Worm (Caenorhabditis elegans) whole organism, late embryonic: ENCODE measurements around the gene C01G6.3.

Experiments
- C38D4.7 ChIP-seq: fragments of 200-800 bp; sonication (Bioruptor generic); optimal IDR thresholded peaks from 2 replicates; lab custom pipeline; 2018; ENCODE audit warnings: mild to moderate bottlenecking, missing genetic modification characterization, moderate library complexity, missing compliant biosample characterization
- ahr-1 ChIP-seq: sonication (generic microtip); optimal IDR thresholded peaks from 2 replicates; lab custom pipeline; 2016; ENCODE audit warnings: missing genetic modification characterization, missing compliant biosample characterization
- ceh-14 ChIP-seq: sonication (generic microtip); optimal IDR thresholded peaks from 2 replicates; lab custom pipeline; 2016; ENCODE audit warnings: missing genotype, missing genetic modification characterization, missing compliant biosample characterization
- ceh-18 ChIP-seq: sonication (generic microtip); optimal IDR thresholded peaks from 2 replicates; lab custom pipeline; 2016; ENCODE audit warnings: missing genetic modification characterization, missing compliant biosample characterization
- ceh-19 ChIP-seq: fragments of 200-800 bp; sonication (Bioruptor generic); optimal IDR thresholded peaks from 2 replicates; lab custom pipeline; 2018; ENCODE audit warnings: mild to moderate bottlenecking, missing genetic modification characterization, missing compliant biosample characterization
- ceh-2 ChIP-seq: sonication (generic microtip); optimal IDR thresholded peaks from 2 replicates; lab custom pipeline; 2016; ENCODE audit warnings: missing genotype, missing genetic modification characterization, missing compliant biosample characterization
- ceh-31 ChIP-seq: sonication (generic microtip); optimal IDR thresholded peaks from 2 replicates; lab custom pipeline; 2016; ENCODE audit warnings: missing genetic modification characterization, missing compliant biosample characterization
- ceh-34 ChIP-seq: sonication (generic microtip); optimal IDR thresholded peaks from 2 replicates; lab custom pipeline; 2016; ENCODE audit warnings: mild to moderate bottlenecking, missing genetic modification characterization, missing compliant biosample characterization
- ceh-45 ChIP-seq: fragments of 200-800 bp; sonication (Bioruptor generic); IDR thresholded peaks from 2 replicates; pipeline ENCODE4 v1.3.6; 2022; ENCODE audit warnings: missing genetic modification reagents, missing genetic modification characterization, missing compliant biosample characterization
- ceh-48 ChIP-seq: sonication (generic microtip); optimal IDR thresholded peaks from 2 replicates; lab custom pipeline; 2016; ENCODE audit warnings: missing genetic modification characterization, inconsistent platforms, missing compliant biosample characterization
- ceh-9 ChIP-seq: sonication (generic microtip); optimal IDR thresholded peaks from 2 replicates; lab custom pipeline; 2016; ENCODE audit warnings: mild to moderate bottlenecking, missing genetic modification characterization, inconsistent platforms, missing compliant biosample characterization
- dve-1 ChIP-seq: sonication (generic microtip); optimal IDR thresholded peaks from 2 replicates; lab custom pipeline; 2017; ENCODE audit warnings: antibody characterized with exemption, mild to moderate bottlenecking, missing genetic modification characterization, missing compliant biosample characterization
- elt-2 ChIP-seq: sonication (generic microtip); optimal IDR thresholded peaks from 2 replicates; lab custom pipeline; 2016; ENCODE audit warnings: missing genetic modification reagents, missing genetic modification characterization, missing compliant biosample characterization
- eyg-1 ChIP-seq: sonication (generic microtip); optimal IDR thresholded peaks from 2 replicates; lab custom pipeline; 2016; ENCODE audit warnings: missing genotype, missing genetic modification characterization, missing compliant biosample characterization
- fax-1 ChIP-seq: sonication (generic microtip); optimal IDR thresholded peaks from 2 replicates; lab custom pipeline; 2016; ENCODE audit warnings: missing genotype, missing genetic modification characterization, missing compliant biosample characterization
- fkh-10 ChIP-seq: fragments of 150-350 bp; optimal IDR thresholded peaks from 2 replicates; lab custom pipeline; 2014; ENCODE audit warnings: missing biosample characterization, missing genetic modification reagents, missing genetic modification characterization
- fkh-6 ChIP-seq: sonication (generic microtip); optimal IDR thresholded peaks from 2 replicates; lab custom pipeline; 2016; ENCODE audit warnings: missing genetic modification characterization, missing compliant biosample characterization
- gmeb-2 ChIP-seq: sonication (generic microtip); optimal IDR thresholded peaks from 2 replicates; lab custom pipeline; 2016; ENCODE audit warnings: missing genetic modification characterization, inconsistent platforms, missing compliant biosample characterization
- hlh-30 ChIP-seq: sonication (generic microtip); optimal IDR thresholded peaks from 2 replicates; lab custom pipeline; 2017; ENCODE audit warnings: antibody characterized with exemption, missing genetic modification characterization, missing compliant biosample characterization; ENCODE audit not compliant: insufficient read depth
- hlh-8 ChIP-seq: sonication (generic microtip); optimal IDR thresholded peaks from 2 replicates; lab custom pipeline; 2016; ENCODE audit warnings: missing genotype, missing genetic modification characterization, missing compliant biosample characterization
- lim-6 ChIP-seq: sonication (generic microtip); optimal IDR thresholded peaks from 2 replicates; lab custom pipeline; 2016; ENCODE audit warnings: missing genetic modification characterization, missing compliant biosample characterization
- nfya-1 ChIP-seq: sonication (generic microtip); optimal IDR thresholded peaks from 2 replicates; lab custom pipeline; 2017; ENCODE audit warnings: missing genetic modification characterization, mild to moderate bottlenecking, missing compliant biosample characterization, antibody characterized with exemption, moderate library complexity
- pat-9 ChIP-seq: fragments of 200-800 bp; sonication (Bioruptor generic); optimal IDR thresholded peaks from 2 replicates; lab custom pipeline; 2018; ENCODE audit warnings: mild to moderate bottlenecking, missing genetic modification characterization, moderate library complexity, missing compliant biosample characterization
- pax-1 ChIP-seq: fragments of 150-350 bp; optimal IDR thresholded peaks from 2 replicates; lab custom pipeline; 2014; ENCODE audit warnings: missing biosample characterization, missing genetic modification characterization
- pha-2 ChIP-seq: sonication (generic microtip); optimal IDR thresholded peaks from 2 replicates; lab custom pipeline; 2017; ENCODE audit warnings: mild to moderate bottlenecking, missing genetic modification characterization, missing compliant biosample characterization
- pqm-1 ChIP-seq: sonication (generic microtip); optimal IDR thresholded peaks from 2 replicates; lab custom pipeline; 2016; ENCODE audit warnings: missing genetic modification characterization, missing compliant biosample characterization
- pros-1 ChIP-seq: fragments of 150-350 bp; optimal IDR thresholded peaks from 2 replicates; lab custom pipeline; 2014; ENCODE audit warnings: missing biosample characterization, missing genetic modification reagents, missing genetic modification characterization
- sox-2 ChIP-seq: fragments of 200-800 bp; sonication (Bioruptor generic); IDR thresholded peaks from 2 replicates; pipeline ENCODE4 v1.3.6; 2022; ENCODE audit warnings: missing genetic modification reagents, missing genetic modification characterization, missing compliant biosample characterization
- syd-9 ChIP-seq: sonication (generic microtip); optimal IDR thresholded peaks from 2 replicates; lab custom pipeline; 2016; ENCODE audit warnings: mild to moderate bottlenecking, missing genetic modification characterization, moderate library complexity, missing compliant biosample characterization
- tbx-2 ChIP-seq: sonication (generic microtip); optimal IDR thresholded peaks from 2 replicates; lab custom pipeline; 2016; ENCODE audit warnings: missing genetic modification characterization, missing compliant biosample characterization
- tbx-7 ChIP-seq: sonication (generic microtip); optimal IDR thresholded peaks from 2 replicates; lab custom pipeline; 2016; ENCODE audit warnings: missing genotype, missing genetic modification characterization, missing compliant biosample characterization
- ttx-3 ChIP-seq: sonication (generic microtip); optimal IDR thresholded peaks from 2 replicates; lab custom pipeline; 2016; ENCODE audit warnings: missing genetic modification reagents, missing genetic modification characterization, missing compliant biosample characterization
- unc-42 ChIP-seq: sonication (generic microtip); optimal IDR thresholded peaks from 2 replicates; lab custom pipeline; 2016; ENCODE audit warnings: missing genotype, missing genetic modification characterization, missing compliant biosample characterization
- unc-55 ChIP-seq: sonication (generic microtip); optimal IDR thresholded peaks from 2 replicates; lab custom pipeline; 2017; ENCODE audit warnings: missing biosample characterization, missing genetic modification reagents, missing genetic modification characterization
- zip-5 ChIP-seq: sonication (generic microtip); optimal IDR thresholded peaks from 2 replicates; lab custom pipeline; 2016; ENCODE audit warnings: missing genetic modification characterization, missing compliant biosample characterization

C01G6.3 gene

DNA sequence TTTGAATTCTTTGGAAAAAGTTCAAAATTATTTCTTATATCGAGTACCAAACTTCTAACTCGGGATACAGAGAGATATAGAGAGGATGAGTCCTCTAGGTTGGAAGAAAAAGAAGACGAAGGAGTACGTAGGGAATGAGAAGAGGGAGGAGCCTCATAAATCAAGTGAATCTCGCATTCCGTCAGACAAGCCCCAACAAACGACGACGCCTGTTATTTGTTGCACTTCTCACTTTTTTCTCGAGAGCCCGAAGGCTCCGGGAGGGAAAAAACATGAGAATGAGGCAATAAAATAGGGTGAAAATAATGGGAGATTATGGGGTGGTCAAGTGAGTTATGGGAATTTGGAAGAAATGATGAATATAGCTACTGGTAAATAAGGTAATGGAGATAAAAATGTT, 30.0 kb downstream of the C01G6.3 start:
- peak; percentile 45 for TF ChIP-seq unc-55 (GFP tag; lab: Kevin White, UChicago)
- TF ChIP-seq tbx-7 (tag; lab: Kevin White, UChicago) = no peak
- TF ChIP-seq, all 69 proteins: peak for 1

DNA sequence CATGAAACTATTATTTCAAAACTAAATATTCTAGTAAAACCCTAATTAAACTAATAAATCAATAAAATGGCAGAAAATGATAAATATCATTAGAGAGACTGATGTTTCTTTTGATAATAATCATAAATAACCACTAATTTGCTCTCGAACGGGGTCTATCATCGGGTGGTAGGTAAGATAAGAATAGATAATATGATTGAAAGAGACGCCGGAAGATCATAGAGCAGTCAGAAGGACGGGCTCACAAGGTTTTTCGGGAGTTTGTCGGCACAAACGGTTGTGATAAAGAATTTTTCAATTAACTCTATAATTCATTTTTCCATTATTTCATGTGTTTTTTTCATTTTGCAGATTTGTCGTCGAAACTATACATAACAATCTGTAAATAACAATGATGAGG, 31.4 kb downstream of the C01G6.3 start:
- TF ChIP-seq elt-2 (tag; lab: Kevin White, UChicago) (peak; percentile 90), ahr-1 (tag; lab: Kevin White, UChicago) (no peak), unc-55 (GFP tag; lab: Kevin White, UChicago) (peak; percentile 13)

DNA sequence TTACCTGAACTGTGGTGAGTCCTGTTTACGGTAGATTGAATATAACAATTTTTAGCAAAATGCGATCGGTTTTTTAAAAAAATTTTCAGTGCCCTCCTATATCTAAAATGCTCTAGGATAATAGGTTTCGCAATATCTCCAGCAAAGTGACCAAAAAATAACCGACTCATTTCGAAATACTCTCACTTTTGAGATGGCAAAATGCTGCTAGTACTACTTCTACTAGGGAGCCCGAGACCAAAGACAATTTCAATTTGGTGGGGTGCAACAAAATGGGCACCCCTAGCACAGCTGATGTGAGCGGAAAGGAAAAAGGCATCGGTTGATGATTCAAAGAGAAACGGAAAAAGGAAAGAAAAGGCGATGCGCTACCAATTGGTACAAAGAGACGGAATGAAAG, 33.9 kb downstream of the C01G6.3 start:
- no peak for TF ChIP-seq fkh-6 (tag; lab: Kevin White, UChicago)
- no peak for TF ChIP-seq ceh-9 (tag; lab: Kevin White, UChicago)
- no peak for TF ChIP-seq ceh-45 (GFP tag; lab: Robert Waterston, UW)
- no peak for TF ChIP-seq pros-1 (tag; lab: Kevin White, UChicago)

DNA sequence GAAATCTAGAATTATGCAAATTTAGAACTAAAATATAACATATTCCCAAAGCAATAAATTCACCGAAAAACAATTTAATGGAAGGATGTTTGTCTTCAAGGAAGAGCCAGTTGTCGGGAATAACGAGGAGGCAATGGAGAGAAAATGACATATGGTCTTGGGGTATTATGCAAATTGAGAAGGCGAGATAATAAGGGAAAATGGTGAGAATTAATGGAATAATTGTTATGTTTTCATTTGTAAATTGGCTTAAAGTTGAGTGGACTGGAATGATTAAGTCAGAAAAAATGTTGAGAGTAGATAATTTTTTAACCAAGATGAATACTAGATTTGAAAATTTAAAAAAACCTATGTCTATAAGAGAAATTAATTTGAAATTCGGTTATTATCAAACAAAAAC, 35.2 kb downstream of the C01G6.3 start:
- TF ChIP-seq tbx-7 (tag; lab: Kevin White, UChicago) (no peak), ceh-9 (tag; lab: Kevin White, UChicago) (no peak), ceh-2 (tag; lab: Kevin White, UChicago) (no peak), unc-55 (GFP tag; lab: Kevin White, UChicago) (no peak), pat-9 (no peak), ceh-48 (no peak), eyg-1 (tag; lab: Kevin White, UChicago) (no peak), elt-2 (tag; lab: Kevin White, UChicago) (no peak), unc-42 (peak; percentile 73), pqm-1 (tag; lab: Kevin White, UChicago) (no peak), ahr-1 (tag; lab: Kevin White, UChicago) (no peak), ceh-19 (no peak), pax-1 (tag; lab: Kevin White, UChicago) (no peak), tbx-2 (tag; lab: Kevin White, UChicago) (peak; percentile 5), ceh-31 (peak; percentile 3), nfya-1 (tag; lab: Kevin White, UChicago) (no peak), zip-5 (no peak), C38D4.7 (GFP tag; lab: Kevin White, UChicago) (no peak)

DNA sequence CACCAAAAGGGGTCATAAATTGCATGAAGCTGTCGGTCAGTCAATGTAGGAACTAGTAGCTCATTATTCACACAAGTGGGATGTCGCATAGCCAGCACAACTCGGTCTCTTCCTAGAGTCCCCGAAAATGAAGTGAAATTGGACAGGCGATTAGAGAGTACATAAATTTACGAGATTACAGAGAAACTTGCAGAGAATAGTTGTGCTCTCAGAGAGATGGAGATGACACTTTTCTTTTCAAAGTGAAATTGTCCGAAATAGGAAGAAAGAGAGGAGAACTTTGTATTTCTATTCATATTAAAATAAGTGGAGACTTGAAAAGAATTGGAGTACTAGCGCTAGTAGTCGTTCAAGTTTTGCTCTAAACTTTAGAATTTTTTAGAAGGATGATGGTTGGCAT, 35.9 kb downstream of the C01G6.3 start:
- no peak for TF ChIP-seq syd-9
- TF ChIP-seq pha-2 (tag; lab: Kevin White, UChicago) = no peak
- TF ChIP-seq unc-55 (GFP tag; lab: Kevin White, UChicago) = peak; percentile 4
- TF ChIP-seq ceh-48 = no peak
- TF ChIP-seq gmeb-2 = no peak
- no peak for TF ChIP-seq zip-5
- no peak for TF ChIP-seq lim-6 (tag; lab: Kevin White, UChicago)
- TF ChIP-seq fkh-10 (GFP tag; lab: Kevin White, UChicago) = no peak
- TF ChIP-seq hlh-8 (tag; lab: Kevin White, UChicago) = no peak
- no peak for TF ChIP-seq ceh-14 (tag; lab: Kevin White, UChicago)
- TF ChIP-seq unc-42 = peak; percentile 65
- TF ChIP-seq hlh-30 (tag; lab: Kevin White, UChicago) = no peak
- no peak for TF ChIP-seq ttx-3
- peak; percentile 27 for TF ChIP-seq ceh-34 (tag; lab: Kevin White, UChicago)
- no peak for TF ChIP-seq fax-1 (tag; lab: Kevin White, UChicago)
- TF ChIP-seq dve-1 (tag; lab: Kevin White, UChicago) = no peak
- no peak for TF ChIP-seq sox-2
- TF ChIP-seq ceh-19 = no peak
- no peak for TF ChIP-seq ceh-18 (tag; lab: Kevin White, UChicago)
